Worm (Caenorhabditis elegans) whole organism, L1 larva: Measurements from ENCODE around the gene K04C2.2.

Experiments
- ceh-8 ChIP-seq: fragments of 200-800 bp; sonication (Bioruptor generic); optimal IDR thresholded peaks from 2 replicates; lab custom pipeline; 2018; ENCODE audit warnings: mild to moderate bottlenecking, missing genetic modification characterization, moderate library complexity, missing compliant biosample characterization
- dpl-1 ChIP-seq, 3 experiments: fragments of 150-350 bp in 2 of 3; sonication (generic microtip) in 1 of 3; optimal IDR thresholded peaks; 2 replicates each; lab custom pipeline; 2014 to 2017; ENCODE audit warnings: missing biosample characterization in 3 of 3, missing genetic modification characterization in 3 of 3, missing genetic modification reagents in 3 of 3
- elt-2 ChIP-seq: sonication (generic microtip); optimal IDR thresholded peaks from 2 replicates; lab custom pipeline; 2016; ENCODE audit warnings: missing genetic modification characterization, mild to moderate bottlenecking, inconsistent platforms, missing compliant biosample characterization, missing genetic modification reagents

ce11 chrIII:6863901-6864300, 25.7 kb upstream of the K04C2.2 start, which contains the start of gene sma-3:
- TF ChIP-seq elt-2 (peak; percentile 10), dpl-1 (GFP tag; optimal IDR thresholded peaks at IDR 0.05; lab: Kevin White, UChicago) (no peak), ceh-8 (GFP tag; lab: Kevin White, UChicago) (no peak)
